Worm (Caenorhabditis elegans) whole organism, L3 larva: ENCODE data around the gene B0001.4.

Experiments used
- aly-2 ChIP-seq: fragments of 150-350 bp; optimal IDR thresholded peaks from 2 replicates; lab custom pipeline; 2014; ENCODE audit warnings: missing biosample characterization, missing genetic modification characterization
- nhr-12 ChIP-seq: fragments of 150-350 bp; optimal IDR thresholded peaks from 2 replicates; lab custom pipeline; 2014; ENCODE audit warnings: missing biosample characterization, missing genetic modification characterization
- nhr-25 ChIP-seq: sonication (generic microtip); optimal IDR thresholded peaks from 2 replicates; lab custom pipeline; 2017; ENCODE audit warnings: missing biosample characterization, missing genetic modification characterization
- nhr-77 ChIP-seq: fragments of 150-350 bp; optimal IDR thresholded peaks from 2 replicates; lab custom pipeline; 2014; ENCODE audit warnings: missing biosample characterization, missing genetic modification characterization
- snpc-4 ChIP-seq: fragments of 150-350 bp; optimal IDR thresholded peaks from 2 replicates; lab custom pipeline; 2014; ENCODE audit warnings: missing biosample characterization, missing genetic modification characterization

DNA sequence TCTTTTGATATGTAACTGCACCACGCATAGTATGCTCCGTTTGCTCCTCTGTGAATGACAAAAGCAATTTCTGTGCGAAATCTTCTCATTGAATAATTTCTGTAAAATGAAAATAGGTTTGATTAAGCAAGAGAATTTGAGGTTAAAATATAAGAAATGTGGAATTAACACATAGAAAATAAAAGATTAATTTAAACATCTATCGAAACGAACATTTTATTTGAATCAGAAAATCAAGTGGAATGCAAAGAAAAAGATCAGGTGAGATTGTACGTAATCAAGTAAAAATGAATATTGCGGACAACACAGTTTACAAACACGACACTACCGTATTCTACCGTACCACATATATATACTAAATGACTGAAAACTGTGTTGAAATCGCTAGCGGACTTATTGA, 3.0 kb upstream of the B0001.4 start, which contains the start of gene B0001.8:
- no peak for TF ChIP-seq snpc-4 (tag; lab: Kevin White, UChicago)
- no peak for TF ChIP-seq nhr-77 (tag; lab: Kevin White, UChicago)
- no peak for TF ChIP-seq aly-2 (tag; lab: Kevin White, UChicago)
- no peak for TF ChIP-seq nhr-25 (tag; lab: Kevin White, UChicago)
- no peak for TF ChIP-seq nhr-12 (tag; lab: Kevin White, UChicago)
